Fruit fly (Drosophila melanogaster) whole organism, wandering third instar larva: Measurements from ENCODE around the gene CG13029.
A peak's percentile ranks its signal among the peaks of the same experiment; 100 is the strongest.

Experiments used
- CG32264 ChIP-seq: fragments of 200-800 bp; sonication (Bioruptor generic); optimal IDR thresholded peaks from 2 replicates; lab custom pipeline; 2016; ENCODE audit warnings: missing biosample characterization, missing genetic modification characterization
- CG9705 ChIP-seq: fragments of 200-800 bp; sonication (Bioruptor generic); optimal IDR thresholded peaks from 2 replicates; lab custom pipeline; 2018; ENCODE audit warnings: missing biosample characterization, mild to moderate bottlenecking, missing genetic modification characterization
- Dif ChIP-seq: fragments of 200-275, 200-300 bp; sonication (Bioruptor generic); optimal IDR thresholded peaks from 2 replicates; lab custom pipeline; 2018; ENCODE audit warnings: missing biosample characterization, missing genetic modification characterization; ENCODE audit not compliant: partially characterized antibody
- GATAd ChIP-seq: sonication (Bioruptor generic); optimal IDR thresholded peaks from 2 replicates; lab custom pipeline; 2016; ENCODE audit warnings: missing biosample characterization, missing genetic modification characterization
- HLH106 ChIP-seq: fragments of 200-800 bp; optimal IDR thresholded peaks from 3 replicates; lab custom pipeline; 2019; ENCODE audit warnings: missing biosample characterization, mild to moderate bottlenecking, missing genetic modification characterization, moderate library complexity
- Hnf4 ChIP-seq: fragments of 200-800 bp; sonication (Bioruptor generic); optimal IDR thresholded peaks from 2 replicates; lab custom pipeline; 2016; ENCODE audit warnings: missing biosample characterization, mild to moderate bottlenecking, missing genetic modification characterization
- Hr78 ChIP-seq: fragments of >200 bp; optimal IDR thresholded peaks from 2 replicates; lab custom pipeline; 2017; ENCODE audit warnings: missing biosample characterization, missing genetic modification characterization
- Mio ChIP-seq: sonication (Bioruptor generic); optimal IDR thresholded peaks from 2 replicates; lab custom pipeline; 2016; ENCODE audit warnings: missing biosample characterization, missing genetic modification characterization
- N ChIP-seq: fragments of >200 bp; optimal IDR thresholded peaks from 2 replicates; lab custom pipeline; 2018; ENCODE audit warnings: missing biosample characterization, missing external identifiers, missing genetic modification characterization
- OdsH ChIP-seq: fragments of 200-800 bp; sonication (Bioruptor generic); optimal IDR thresholded peaks from 2 replicates; lab custom pipeline; 2016; ENCODE audit warnings: missing biosample characterization, mild to moderate bottlenecking, missing genetic modification characterization
- Rel ChIP-seq, 2 experiments: fragments of 200-800 bp; sonication (Bioruptor generic) in 1 of 2; optimal IDR thresholded peaks; 2 replicates in 1 of 2; 3 replicates in 1 of 2; lab custom pipeline; 2016 to 2019; ENCODE audit warnings: mild to moderate bottlenecking in 2 of 2, missing biosample characterization in 2 of 2, missing genetic modification characterization in 2 of 2, moderate library complexity in 1 of 2
- Sp1 ChIP-seq: fragments of 200-800 bp; sonication (Bioruptor generic); optimal IDR thresholded peaks from 3 replicates; lab custom pipeline; 2019; ENCODE audit warnings: missing biosample characterization, mild to moderate bottlenecking, missing genetic modification characterization, moderate library complexity
- Vsx2 ChIP-seq: fragments of 200-300, 225-300 bp; sonication (Bioruptor generic); optimal IDR thresholded peaks from 2 replicates; lab custom pipeline; 2018; ENCODE audit warnings: missing biosample characterization, missing genetic modification characterization; ENCODE audit not compliant: partially characterized antibody
- br ChIP-seq: fragments of 200-800 bp; sonication (Bioruptor generic); optimal IDR thresholded peaks from 2 replicates; lab custom pipeline; 2016; ENCODE audit warnings: missing biosample characterization, missing genetic modification characterization
- brk ChIP-seq: fragments of 200-800 bp; sonication (Bioruptor generic); optimal IDR thresholded peaks from 2 replicates; lab custom pipeline; 2016; ENCODE audit warnings: missing biosample characterization, mild to moderate bottlenecking, missing genetic modification characterization
- dl ChIP-seq, 2 experiments: fragments of 175-275, 200-275 bp in 1 of 2; fragments of 200-275 bp in 1 of 2; sonication (Bioruptor generic); optimal IDR thresholded peaks; lab custom pipeline; 2018; ENCODE audit warnings: mild to moderate bottlenecking in 2 of 2, missing biosample characterization in 2 of 2, missing genetic modification characterization in 2 of 2, moderate library complexity in 2 of 2; ENCODE audit not compliant: partially characterized antibody in 2 of 2, insufficient read depth in 1 of 2
- dsf ChIP-seq: sonication (Bioruptor generic); optimal IDR thresholded peaks from 2 replicates; lab custom pipeline; 2016; ENCODE audit warnings: missing biosample characterization, missing genetic modification characterization, borderline replicate concordance
- ey ChIP-seq: fragments of 200-800 bp; sonication (Bioruptor generic); optimal IDR thresholded peaks from 2 replicates; lab custom pipeline; 2016; ENCODE audit warnings: missing biosample characterization, missing genetic modification characterization
- foxo ChIP-seq, 2 experiments: fragments of 200-800 bp; sonication (Bioruptor generic); optimal IDR thresholded peaks; 2 replicates in 1 of 2; 3 replicates in 1 of 2; lab custom pipeline; 2016 to 2017; ENCODE audit warnings: missing biosample characterization in 2 of 2, missing genetic modification characterization in 2 of 2
- fru ChIP-seq: fragments of 200-800 bp; sonication (Bioruptor generic); optimal IDR thresholded peaks from 3 replicates; lab custom pipeline; 2016; ENCODE audit warnings: missing biosample characterization, mild to moderate bottlenecking, missing genetic modification characterization
- h ChIP-seq: fragments of 200-800 bp; sonication (Bioruptor generic); optimal IDR thresholded peaks from 3 replicates; lab custom pipeline; 2016; ENCODE audit warnings: missing biosample characterization, mild to moderate bottlenecking, missing genetic modification characterization
- jim ChIP-seq: fragments of 175-275, 200-325 bp; sonication (Bioruptor generic); optimal IDR thresholded peaks from 2 replicates; lab custom pipeline; 2016; ENCODE audit warnings: missing biosample characterization, mild to moderate bottlenecking, missing genetic modification characterization
- lola ChIP-seq: fragments of >200 bp; optimal IDR thresholded peaks from 2 replicates; lab custom pipeline; 2017; ENCODE audit warnings: missing biosample characterization, missing genetic modification characterization
- pan ChIP-seq: fragments of >200 bp; optimal IDR thresholded peaks from 2 replicates; lab custom pipeline; 2017
- psq ChIP-seq: fragments of 200-800 bp; sonication (Bioruptor generic); optimal IDR thresholded peaks from 3 replicates; lab custom pipeline; 2017; ENCODE audit warnings: missing biosample characterization, mild to moderate bottlenecking, missing genetic modification characterization, moderate library complexity
- rgr ChIP-seq: fragments of 200-800 bp; sonication (Bioruptor generic); optimal IDR thresholded peaks from 3 replicates; lab custom pipeline; 2016; ENCODE audit warnings: missing biosample characterization, mild to moderate bottlenecking, missing genetic modification characterization
- tai ChIP-seq: sonication (Bioruptor generic); optimal IDR thresholded peaks from 2 replicates; lab custom pipeline; 2016; ENCODE audit warnings: missing biosample characterization, missing genetic modification characterization
- woc ChIP-seq: sonication (Bioruptor generic); optimal IDR thresholded peaks from 2 replicates; lab custom pipeline; 2016; ENCODE audit warnings: missing biosample characterization, mild to moderate bottlenecking, missing genetic modification characterization

The CG13029 gene

DNA sequence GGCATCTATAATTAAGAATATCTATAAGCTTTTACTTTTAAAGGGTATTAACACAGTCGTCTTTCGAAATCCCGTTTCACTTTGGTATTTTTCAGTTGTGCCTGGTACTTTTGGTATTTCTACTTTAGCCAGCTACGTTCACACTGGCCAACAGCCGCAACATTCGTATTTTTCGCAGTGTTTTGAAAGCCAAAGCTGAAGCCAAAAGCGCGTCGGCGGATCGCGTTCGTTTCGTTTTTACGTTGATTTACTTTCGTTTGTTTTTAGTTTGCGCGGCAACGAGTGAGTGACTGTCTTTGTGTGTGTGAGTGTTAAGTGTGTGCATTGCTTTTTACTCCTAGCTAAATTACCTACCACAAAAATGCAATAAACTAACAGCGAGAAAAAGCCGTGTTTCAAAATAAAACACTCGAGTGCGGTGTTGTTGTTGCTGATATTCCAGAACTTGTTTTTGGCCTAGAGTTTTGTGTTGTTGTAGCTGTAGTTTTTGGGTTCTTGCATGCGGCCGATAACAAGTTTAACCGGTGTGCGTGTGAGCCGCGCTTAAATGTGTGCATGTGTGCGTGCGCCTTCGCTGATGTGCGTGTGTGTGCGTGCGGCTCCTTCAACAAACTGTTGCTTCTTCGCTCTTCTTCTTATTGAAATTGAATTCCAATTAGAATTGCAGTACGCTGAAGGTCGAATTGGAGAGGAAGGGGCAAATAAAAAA, 4.9 kb downstream of the CG13029 start, which contains the start of gene Lmpt:
TSS of gene Lmpt (plus strand) at position 173 of the 709 bp plus-strand sequence.
- TF ChIP-seq Vsx2 (GFP tag; lab: Kevin White, UChicago) = peak; percentile 49
- TF ChIP-seq N (GFP tag; lab: Kevin White, UChicago) = no peak
- no peak for TF ChIP-seq OdsH (GFP tag; lab: Kevin White, UChicago)
- TF ChIP-seq woc (GFP tag; lab: Kevin White, UChicago) = peak; percentile 78
- TF ChIP-seq fru (GFP tag; lab: Kevin White, UChicago) = peak; percentile 22
- TF ChIP-seq GATAd (GFP tag; lab: Kevin White, UChicago) = no peak
- TF ChIP-seq br (GFP tag; lab: Kevin White, UChicago) = no peak
- TF ChIP-seq Mio = no peak
- no peak for TF ChIP-seq lola (GFP tag; lab: Kevin White, UChicago)
- no peak for TF ChIP-seq HLH106 (tag; lab: Kevin White, UChicago)
- no peak for TF ChIP-seq Sp1 (GFP tag; lab: Kevin White, UChicago)
- no peak for TF ChIP-seq Hr78 (GFP tag; lab: Kevin White, UChicago)
- no peak for TF ChIP-seq CG32264
- TF ChIP-seq dl (GFP tag; optimal IDR thresholded peaks at IDR 0.05; lab: Kevin White, UChicago; ENCODE audit: insufficient read depth in 1 of 2, partially characterized antibody in 2 of 2) = no peak
- no peak for TF ChIP-seq ey (GFP tag; lab: Kevin White, UChicago)
- TF ChIP-seq brk (GFP tag; lab: Kevin White, UChicago) = no peak
- TF ChIP-seq dsf (GFP tag; lab: Kevin White, UChicago) = peak; percentile 7
- no peak for TF ChIP-seq Rel (GFP tag; optimal IDR thresholded peaks at IDR 0.05; lab: Kevin White, UChicago)
- peak; percentile 31 for TF ChIP-seq Rel (tag; optimal IDR thresholded peaks at IDR 0.05; lab: Kevin White, UChicago)
- no peak for TF ChIP-seq h (GFP tag; lab: Kevin White, UChicago)
- TF ChIP-seq tai (GFP tag; lab: Kevin White, UChicago) = no peak

DNA sequence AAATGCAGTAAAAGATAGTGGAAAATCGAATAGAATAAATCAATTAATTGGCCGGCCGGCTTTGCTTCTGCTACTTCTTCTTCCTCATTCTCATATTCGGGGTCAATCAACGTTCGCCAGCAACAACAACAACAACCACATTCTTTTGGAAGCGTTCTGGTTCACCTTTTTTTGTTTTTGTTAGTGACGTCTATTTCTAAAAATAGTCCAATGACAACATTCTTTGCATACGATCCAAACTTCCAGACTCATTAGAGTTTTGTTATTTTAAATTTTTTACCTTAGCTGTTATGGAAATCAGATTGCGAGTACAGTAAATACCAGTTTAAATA, 5.4 kb downstream of the CG13029 start:
- no peak for TF ChIP-seq ey (GFP tag; lab: Kevin White, UChicago)
- no peak for TF ChIP-seq pan (lab: Kevin White, UChicago)
- no peak for TF ChIP-seq Hnf4 (GFP tag; lab: Kevin White, UChicago)
- no peak for TF ChIP-seq rgr (GFP tag; lab: Kevin White, UChicago)
- TF ChIP-seq N (GFP tag; lab: Kevin White, UChicago) = no peak
- no peak for TF ChIP-seq jim (GFP tag; lab: Kevin White, UChicago)
- no peak for TF ChIP-seq dl (GFP tag; optimal IDR thresholded peaks at IDR 0.05; lab: Kevin White, UChicago; ENCODE audit: insufficient read depth in 1 of 2, partially characterized antibody in 2 of 2)
- TF ChIP-seq Vsx2 (GFP tag; lab: Kevin White, UChicago) = no peak
- TF ChIP-seq Hr78 (GFP tag; lab: Kevin White, UChicago) = no peak
- no peak for TF ChIP-seq Dif (GFP tag; lab: Kevin White, UChicago)
- no peak for TF ChIP-seq fru (GFP tag; lab: Kevin White, UChicago)
- no peak for TF ChIP-seq lola (GFP tag; lab: Kevin White, UChicago)
- no peak for TF ChIP-seq Rel (GFP tag; optimal IDR thresholded peaks at IDR 0.05; lab: Kevin White, UChicago)
- TF ChIP-seq Rel (tag; optimal IDR thresholded peaks at IDR 0.05; lab: Kevin White, UChicago) = no peak
- TF ChIP-seq dsf (GFP tag; lab: Kevin White, UChicago) = no peak
- no peak for TF ChIP-seq Mio
- no peak for TF ChIP-seq Sp1 (GFP tag; lab: Kevin White, UChicago)

DNA sequence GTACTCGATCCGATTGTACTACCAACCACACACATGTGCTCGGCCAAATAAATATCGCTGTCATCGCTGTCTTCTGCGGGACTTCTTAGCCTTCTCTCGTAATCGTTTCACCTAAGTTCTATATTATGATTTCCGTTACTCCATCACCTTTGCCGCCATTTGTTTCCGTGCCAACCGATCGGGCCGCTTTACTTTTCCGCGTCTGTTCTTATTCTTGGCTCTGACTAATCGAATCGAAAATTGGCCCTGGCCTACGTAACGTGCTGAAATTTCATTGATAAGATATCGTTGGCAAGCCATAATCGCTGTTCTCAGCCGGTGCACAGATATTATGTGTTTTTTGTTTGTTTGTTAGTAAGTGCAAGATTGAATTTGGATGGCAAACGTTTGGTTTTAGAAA, 6.8 kb downstream of the CG13029 start:
- TF ChIP-seq tai (GFP tag; lab: Kevin White, UChicago) (no peak), lola (GFP tag; lab: Kevin White, UChicago) (no peak), OdsH (GFP tag; lab: Kevin White, UChicago) (no peak), Sp1 (GFP tag; lab: Kevin White, UChicago) (no peak)

DNA sequence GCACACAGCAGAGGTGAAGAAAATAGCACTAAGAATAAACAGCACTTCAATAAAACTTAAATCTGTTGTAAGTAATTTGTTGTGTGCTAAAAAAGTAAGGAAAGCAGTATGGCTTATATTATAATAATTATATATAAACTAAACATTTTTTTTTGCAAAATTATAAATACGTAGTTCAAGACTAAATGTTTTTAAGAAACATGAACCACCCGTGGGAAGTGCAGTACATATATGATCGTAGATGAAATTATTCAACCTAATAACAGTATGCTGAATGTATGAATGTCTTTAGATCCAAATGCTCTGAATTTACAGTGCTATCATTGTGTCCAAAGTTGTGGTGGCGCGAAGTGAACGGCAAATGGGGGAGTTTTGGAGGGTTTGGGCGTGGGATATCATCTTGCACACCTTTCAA, 10.3 kb downstream of the CG13029 start:
- TF ChIP-seq OdsH (GFP tag; lab: Kevin White, UChicago) (peak; percentile 18), fru (GFP tag; lab: Kevin White, UChicago) (no peak), Sp1 (GFP tag; lab: Kevin White, UChicago) (peak; percentile 12), psq (GFP tag; lab: Kevin White, UChicago) (peak; percentile 17), foxo (GFP tag; optimal IDR thresholded peaks at IDR 0.05; lab: Kevin White, UChicago) (peak in 1 of 2 experiments; percentile 7), rgr (GFP tag; lab: Kevin White, UChicago) (peak; percentile 10), CG9705 (GFP tag; lab: Kevin White, UChicago) (no peak)
- TF ChIP-seq, all 38 proteins: peak for 5
